Fruit fly (Drosophila melanogaster) whole organism, adult: ENCODE data around the gene CG3909.

ENCODE experiments used
- CG11617 ChIP-seq: fragments of 200-800 bp; sonication (Bioruptor generic); optimal IDR thresholded peaks from 2 replicates; lab custom pipeline; 2017; ENCODE audit warnings: mild to moderate bottlenecking, missing biosample characterization, missing genetic modification reagents, missing genetic modification characterization
- CG12768 ChIP-seq: fragments of 200-800 bp; sonication (Bioruptor generic); optimal IDR thresholded peaks from 2 replicates; lab custom pipeline; 2017; ENCODE audit warnings: missing biosample characterization, missing genetic modification characterization, mild to moderate bottlenecking, moderate library complexity, missing genetic modification reagents
- CG14711 ChIP-seq: fragments of 200-800 bp; sonication (Bioruptor generic); optimal IDR thresholded peaks from 2 replicates; lab custom pipeline; 2018; ENCODE audit warnings: missing biosample characterization, mild to moderate bottlenecking, missing genetic modification characterization, moderate library complexity
- CG1620 ChIP-seq: fragments of 200-800 bp; sonication (Bioruptor generic); optimal IDR thresholded peaks from 2 replicates; lab custom pipeline; 2016; ENCODE audit warnings: missing biosample characterization, missing genetic modification characterization
- CG33017 ChIP-seq: fragments of 200-800 bp; sonication (Bioruptor generic); optimal IDR thresholded peaks from 2 replicates; lab custom pipeline; 2018; ENCODE audit warnings: missing biosample characterization, mild to moderate bottlenecking, missing genetic modification characterization, moderate library complexity
- CG5204 ChIP-seq: fragments of 200-800 bp; sonication (Bioruptor generic); optimal IDR thresholded peaks from 2 replicates; lab custom pipeline; 2016; ENCODE audit warnings: missing biosample characterization, missing genetic modification characterization
- CG7045 ChIP-seq: fragments of 200-800 bp; sonication (Bioruptor generic); optimal IDR thresholded peaks from 2 replicates; lab custom pipeline; 2017; ENCODE audit warnings: missing biosample characterization, mild to moderate bottlenecking, missing genetic modification characterization
- CG7101 ChIP-seq: fragments of 200-800 bp; sonication (Bioruptor generic); optimal IDR thresholded peaks from 2 replicates; lab custom pipeline; 2018; ENCODE audit warnings: missing biosample characterization, mild to moderate bottlenecking, missing genetic modification characterization, moderate library complexity
- Clk ChIP-seq: fragments of 200-800 bp; sonication (Bioruptor generic); optimal IDR thresholded peaks from 2 replicates; lab custom pipeline; 2017; ENCODE audit warnings: missing biosample characterization, missing genetic modification characterization
- Crg-1 ChIP-seq: fragments of 200-800 bp; sonication (Bioruptor generic); optimal IDR thresholded peaks from 2 replicates; lab custom pipeline; 2016; ENCODE audit warnings: missing biosample characterization, missing genetic modification characterization
- Hr96 ChIP-seq: fragments of 200-800 bp; sonication (Bioruptor generic); optimal IDR thresholded peaks from 2 replicates; lab custom pipeline; 2016; ENCODE audit warnings: missing biosample characterization, missing genetic modification characterization
- Mnt ChIP-seq: fragments of 200-800 bp; sonication (Bioruptor generic); optimal IDR thresholded peaks from 2 replicates; lab custom pipeline; 2016; ENCODE audit warnings: missing biosample characterization, mild to moderate bottlenecking, missing genetic modification characterization
- bab1 ChIP-seq: fragments of 200-800 bp; sonication (Bioruptor generic); optimal IDR thresholded peaks from 3 replicates; lab custom pipeline; 2019; ENCODE audit warnings: missing biosample characterization, mild to moderate bottlenecking, missing genetic modification characterization, moderate library complexity
- cic ChIP-seq: fragments of 200-800 bp; sonication (Bioruptor generic); optimal IDR thresholded peaks from 2 replicates; lab custom pipeline; 2017; ENCODE audit warnings: missing biosample characterization, mild to moderate bottlenecking, missing genetic modification characterization, moderate library complexity
- cnc ChIP-seq, 2 experiments: fragments of >200 bp; optimal IDR thresholded peaks; 2 replicates each; lab custom pipeline; 2017
- kay ChIP-seq: fragments of 200-800 bp; sonication (Bioruptor generic); peaks from one replicate; lab custom pipeline; 2016; ENCODE audit warnings: missing biosample characterization, missing genetic modification characterization, borderline replicate concordance
- ovo ChIP-seq: fragments of 200-800 bp; sonication (Bioruptor generic); optimal IDR thresholded peaks from 2 replicates; lab custom pipeline; 2016; ENCODE audit warnings: missing biosample characterization, missing genetic modification characterization
- pad ChIP-seq: fragments of 200-800 bp; sonication (Bioruptor generic); optimal IDR thresholded peaks from 3 replicates; lab custom pipeline; 2017; ENCODE audit warnings: missing biosample characterization, missing genetic modification characterization, mild to moderate bottlenecking, moderate library complexity, missing genetic modification reagents
- tj ChIP-seq: fragments of 200-800 bp; sonication (Bioruptor generic); optimal IDR thresholded peaks from 3 replicates; lab custom pipeline; 2017; ENCODE audit warnings: missing biosample characterization, mild to moderate bottlenecking, missing genetic modification characterization, moderate library complexity
- toe ChIP-seq: fragments of 200-800 bp; sonication (Bioruptor generic); optimal IDR thresholded peaks from 2 replicates; lab custom pipeline; 2016; ENCODE audit warnings: missing biosample characterization, missing genetic modification characterization

The CG3909 gene

DNA sequence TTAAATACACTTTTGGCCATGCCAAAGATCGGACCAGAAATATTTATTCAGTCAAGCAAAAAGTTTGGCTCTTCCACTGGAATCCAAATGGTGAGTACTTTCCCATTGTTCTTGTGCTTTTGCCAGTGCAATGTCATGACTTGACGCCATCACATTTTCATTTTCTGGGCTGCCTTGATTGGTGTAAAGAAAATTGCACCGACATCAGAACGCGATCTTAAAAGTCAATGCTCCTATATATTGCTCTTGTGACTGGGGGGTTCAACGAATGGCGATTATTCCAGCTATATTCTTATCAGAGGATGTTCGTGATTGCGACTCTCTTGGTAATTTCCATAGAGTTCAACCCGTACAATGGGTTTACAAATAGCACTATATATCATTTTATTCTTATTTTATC, 2.6 kb upstream of the CG3909 start:
- TF ChIP-seq toe (GFP tag; lab: Kevin White, UChicago) (no peak), tj (GFP tag; lab: Kevin White, UChicago) (peak; percentile 32)

DNA sequence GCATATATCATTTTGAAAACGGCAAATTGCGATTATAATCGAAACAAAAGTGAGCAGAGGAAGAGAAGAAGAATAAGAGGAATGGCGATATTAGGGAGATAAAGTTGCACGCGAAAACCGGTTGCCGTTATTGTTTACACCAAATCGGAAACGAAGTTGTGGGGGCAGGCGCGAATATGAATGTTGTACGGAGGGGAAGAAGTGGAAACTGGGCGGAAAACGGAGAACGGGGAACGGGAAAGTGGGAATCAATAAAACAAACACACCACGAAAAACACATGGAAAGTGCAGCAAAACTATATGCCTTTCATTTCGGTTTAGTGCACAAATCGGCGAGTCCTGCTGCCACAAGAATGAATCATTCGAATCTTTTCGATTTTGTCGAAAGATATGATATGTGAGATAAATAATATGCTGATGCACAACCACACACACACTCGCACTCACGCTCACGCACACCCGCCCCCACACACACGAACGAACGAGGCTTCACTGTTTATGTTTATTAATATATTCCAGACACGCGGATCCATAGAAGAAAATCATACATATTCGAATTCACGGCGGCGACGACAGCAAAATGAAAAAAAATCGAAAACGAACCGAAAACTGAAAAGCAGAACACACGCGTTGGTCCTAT, 926 bp upstream of the CG3909 start:
- TF ChIP-seq Crg-1 (GFP tag; lab: Kevin White, UChicago) (no peak), tj (GFP tag; lab: Kevin White, UChicago) (no peak), CG7101 (tag; lab: Kevin White, UChicago) (no peak), CG12768 (GFP tag; lab: Kevin White, UChicago) (no peak), CG7045 (GFP tag; lab: Kevin White, UChicago) (no peak), Clk (GFP tag; lab: Kevin White, UChicago) (no peak), CG1620 (GFP tag; lab: Kevin White, UChicago) (no peak), CG11617 (GFP tag; lab: Kevin White, UChicago) (no peak), CG14711 (no peak), pad (GFP tag; lab: Kevin White, UChicago) (no peak), bab1 (GFP tag; lab: Kevin White, UChicago) (no peak), CG33017 (tag; lab: Kevin White, UChicago) (no peak), cic (GFP tag; lab: Kevin White, UChicago) (no peak), Mnt (no peak), ovo (GFP tag; lab: Kevin White, UChicago) (no peak), toe (GFP tag; lab: Kevin White, UChicago) (no peak)

DNA sequence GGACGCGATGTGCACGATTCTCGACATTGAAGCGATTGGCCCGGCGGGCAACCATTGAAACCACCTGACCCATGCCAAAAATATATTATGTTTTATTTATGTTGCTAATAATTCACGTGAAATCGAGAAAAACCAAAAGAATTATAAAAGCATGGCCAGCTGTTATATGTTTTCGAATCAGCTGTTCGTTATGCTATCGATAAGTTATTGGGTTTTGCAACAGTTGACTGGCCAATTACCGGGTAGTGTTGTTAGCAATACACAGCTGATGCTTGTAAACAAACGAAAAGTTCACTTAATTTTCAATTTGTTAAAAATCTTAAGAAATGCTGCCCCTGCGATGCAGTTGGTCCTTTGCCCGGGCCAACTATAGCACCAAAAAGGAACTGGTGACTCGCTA, 2.3 kb downstream of the CG3909 start, which contains the start of the genes CG11722 and mtTFB2:
TSS of gene CG11722 (minus strand) at position 200 of the 400 bp plus-strand sequence.
TSS of gene mtTFB2 (plus strand) at position 232 of the 400 bp plus-strand sequence.
- peak; percentile 34 for TF ChIP-seq CG33017 (tag; lab: Kevin White, UChicago)
- peak; percentile 68 for TF ChIP-seq bab1 (GFP tag; lab: Kevin White, UChicago)
- TF ChIP-seq toe (GFP tag; lab: Kevin White, UChicago), result no peak
- TF ChIP-seq CG11617 (GFP tag; lab: Kevin White, UChicago), result peak; percentile 36
- peak; percentile 29 for TF ChIP-seq CG7101 (tag; lab: Kevin White, UChicago)
- peak; percentile 9 for TF ChIP-seq cic (GFP tag; lab: Kevin White, UChicago)
- peak; percentile 2 for TF ChIP-seq Mnt
- peak; percentile 9 for TF ChIP-seq CG14711
- TF ChIP-seq Hr96, result no peak
- TF ChIP-seq Clk (GFP tag; lab: Kevin White, UChicago), result no peak
- TF ChIP-seq CG7045 (GFP tag; lab: Kevin White, UChicago), result no peak
- peak; percentile 21 for TF ChIP-seq pad (GFP tag; lab: Kevin White, UChicago)
- peak; percentile 39 for TF ChIP-seq CG12768 (GFP tag; lab: Kevin White, UChicago)

DNA sequence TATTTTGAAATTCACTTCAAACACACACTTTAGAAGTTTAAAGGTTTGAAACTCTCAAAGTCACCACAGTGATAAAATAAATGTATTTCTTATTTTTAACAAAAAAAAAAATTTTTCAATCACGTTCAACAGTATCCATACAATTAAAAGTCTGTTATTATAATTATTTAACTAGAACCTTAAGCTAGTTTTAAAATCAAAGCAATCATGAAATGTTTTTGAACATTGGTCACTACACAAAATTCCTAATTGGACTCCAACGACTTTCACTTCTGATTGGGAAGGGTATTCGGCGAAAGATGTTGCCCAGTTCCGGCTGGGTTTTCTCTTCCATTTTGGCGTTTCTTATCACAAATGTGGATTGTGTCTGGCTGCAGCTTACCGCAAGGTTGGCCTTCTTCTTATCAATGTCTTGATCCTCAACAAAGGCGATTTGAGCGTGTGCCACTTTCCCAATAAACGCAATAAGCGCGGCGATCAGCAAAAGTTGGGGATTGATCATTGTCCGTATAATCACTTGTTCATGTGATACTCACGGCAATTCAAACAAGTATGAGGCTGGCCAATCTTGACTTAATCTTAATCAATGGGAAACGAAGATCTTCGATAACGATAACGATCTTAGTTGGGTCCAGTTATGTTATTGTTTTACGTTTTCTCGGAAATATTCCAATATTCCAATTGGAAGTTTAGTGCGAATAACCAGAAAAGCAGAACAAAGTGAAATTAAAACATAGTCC, 5.1 kb downstream of the CG3909 start:
- TF ChIP-seq CG7101 (tag; lab: Kevin White, UChicago), result peak; percentile 38
- TF ChIP-seq CG11617 (GFP tag; lab: Kevin White, UChicago), result peak; percentile 56
- peak; percentile 10 for TF ChIP-seq bab1 (GFP tag; lab: Kevin White, UChicago)
- no peak for TF ChIP-seq CG7045 (GFP tag; lab: Kevin White, UChicago)
- TF ChIP-seq pad (GFP tag; lab: Kevin White, UChicago), result peak; percentile 5
- TF ChIP-seq ovo (GFP tag; lab: Kevin White, UChicago), result no peak
- TF ChIP-seq Mnt, result peak; percentile 4
- no peak for TF ChIP-seq kay (GFP tag; lab: Kevin White, UChicago)
- peak; percentile 9 for TF ChIP-seq CG12768 (GFP tag; lab: Kevin White, UChicago)

DNA sequence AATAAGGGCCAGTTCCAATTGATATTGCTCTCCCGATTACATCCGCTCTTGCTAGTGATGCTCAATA, 5.5 kb downstream of the CG3909 start, which contains the start of gene CG12811:
TSS of gene CG12811 (minus strand) at position 23 of the 67 bp plus-strand sequence.
- TF ChIP-seq cic (GFP tag; lab: Kevin White, UChicago), result no peak
- no peak for TF ChIP-seq bab1 (GFP tag; lab: Kevin White, UChicago)
- no peak for TF ChIP-seq CG11617 (GFP tag; lab: Kevin White, UChicago)
- no peak for TF ChIP-seq CG5204 (GFP tag; lab: Kevin White, UChicago)
- TF ChIP-seq CG7045 (GFP tag; lab: Kevin White, UChicago), result no peak
- TF ChIP-seq Crg-1 (GFP tag; lab: Kevin White, UChicago), result no peak
- TF ChIP-seq Hr96, result no peak
- TF ChIP-seq cnc (optimal IDR thresholded peaks at IDR 0.05; lab: Kevin White, UChicago), result no peak
- TF ChIP-seq Mnt, result no peak
- no peak for TF ChIP-seq CG14711
- no peak for TF ChIP-seq kay (GFP tag; lab: Kevin White, UChicago)
- TF ChIP-seq CG12768 (GFP tag; lab: Kevin White, UChicago), result no peak
- no peak for TF ChIP-seq pad (GFP tag; lab: Kevin White, UChicago)

DNA sequence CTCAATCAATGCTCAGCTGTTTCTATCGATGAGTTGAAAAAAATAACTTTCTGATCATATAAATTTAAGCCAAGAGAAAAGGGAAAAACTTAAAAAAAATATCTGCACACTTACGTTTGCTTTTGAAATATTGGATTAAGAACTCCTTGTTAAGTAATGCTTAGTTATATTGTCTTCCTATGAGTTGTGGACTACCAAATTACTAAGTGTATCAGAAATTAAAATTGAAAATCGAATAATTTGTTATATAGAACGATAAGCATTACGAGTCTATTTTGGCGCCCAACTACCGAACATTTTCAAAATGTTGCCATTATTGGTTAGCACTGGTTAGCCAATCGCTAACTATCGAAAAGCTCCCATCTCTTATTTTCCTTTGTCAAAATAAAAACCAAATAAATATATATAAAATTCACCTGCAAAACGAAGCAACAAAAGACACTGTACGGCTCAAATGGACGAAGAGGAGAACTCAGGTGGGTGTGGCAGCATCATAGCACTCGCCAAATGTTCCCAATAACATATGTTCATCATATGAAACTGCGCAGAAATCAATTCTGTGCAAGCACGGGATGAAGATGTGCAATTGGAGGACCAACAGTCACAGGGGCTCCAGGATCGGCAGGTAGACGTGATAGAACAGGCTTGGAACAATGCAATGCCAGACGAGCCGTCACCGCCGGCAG, 5.9 kb downstream of the CG3909 start, which contains the start of gene ohgt:
TSS of gene ohgt (plus strand) at position 358 of the 686 bp plus-strand sequence.
- TF ChIP-seq CG11617 (GFP tag; lab: Kevin White, UChicago) (peak; percentile 20), kay (GFP tag; lab: Kevin White, UChicago) (no peak), CG12768 (GFP tag; lab: Kevin White, UChicago) (peak; percentile 10), CG1620 (GFP tag; lab: Kevin White, UChicago) (peak; percentile 45), CG5204 (GFP tag; lab: Kevin White, UChicago) (no peak), pad (GFP tag; lab: Kevin White, UChicago) (no peak), bab1 (GFP tag; lab: Kevin White, UChicago) (peak; percentile 28), Mnt (peak; percentile 23), Crg-1 (GFP tag; lab: Kevin White, UChicago) (peak; percentile 35), ovo (GFP tag; lab: Kevin White, UChicago) (peak; percentile 7), Clk (GFP tag; lab: Kevin White, UChicago) (no peak)
